Worm (Caenorhabditis elegans): ENCODE results near the gene srx-3.

srx-3 gene

DNA sequence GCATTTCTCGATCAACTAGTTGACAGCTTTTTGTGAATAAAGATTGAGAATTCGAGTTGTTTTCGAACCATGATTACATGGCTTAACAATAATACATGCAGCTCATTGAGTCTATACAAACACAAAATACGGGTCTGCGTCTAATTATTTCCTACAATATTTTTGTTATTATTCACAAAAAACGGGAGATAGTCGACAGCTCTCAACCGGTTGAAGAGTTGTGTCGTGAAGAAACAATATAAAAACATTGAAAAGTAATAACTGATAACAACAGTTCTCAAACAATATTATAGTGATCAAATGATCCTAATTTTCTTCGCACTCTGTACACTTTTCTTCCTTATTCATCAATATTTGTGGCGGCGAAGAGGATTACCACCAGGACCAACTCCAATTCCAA, 35.7 kb downstream of the srx-3 start, which contains the start of gene cyp-33B1:
Gene cyp-33B1 (plus strand): TSS at position 301 of the 400 bp plus-strand sequence.
- no peak for TF ChIP-seq klf-2 (GFP tag; conservative IDR thresholded peaks at IDR 0.05)
- TF ChIP-seq tab-1 (GFP tag; IDR thresholded peaks at IDR 0.05): no peak
- no peak for TF ChIP-seq T22C8.4 (GFP tag; IDR thresholded peaks at IDR 0.05)
- TF ChIP-seq ref-1 (GFP tag; conservative IDR thresholded peaks at IDR 0.05): no peak

DNA sequence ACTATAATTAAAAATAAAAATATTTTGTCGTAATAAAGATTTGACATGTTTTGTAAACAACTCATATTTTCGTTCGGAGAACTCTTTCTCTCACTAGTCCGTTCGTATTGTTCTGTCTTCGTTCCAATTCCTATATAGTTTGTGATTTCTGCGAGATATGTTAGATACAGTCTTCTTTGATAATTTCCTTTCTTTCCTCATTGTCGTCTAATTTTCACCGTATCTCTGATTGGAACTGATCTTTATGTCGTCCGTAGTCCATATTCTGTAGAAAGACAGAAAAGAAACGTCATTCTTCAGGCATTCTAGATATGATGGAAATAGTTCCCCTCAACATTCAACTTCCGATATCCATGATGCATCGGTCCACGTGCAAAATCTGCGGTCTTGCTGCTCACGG, 39.5 kb downstream of the srx-3 start, which contains the start of gene nhr-30:
Gene nhr-30 (plus strand): TSS at position 301 of the 400 bp plus-strand sequence.
- TF ChIP-seq ztf-29 (GFP tag; IDR thresholded peaks at IDR 0.05) (no peak), T22C8.4 (GFP tag; IDR thresholded peaks at IDR 0.05) (no peak), cog-1 (tag; optimal IDR thresholded peaks at IDR 0.05) (no peak), flt-1 (GFP tag; IDR thresholded peaks at IDR 0.05) (no peak), tab-1 (GFP tag; IDR thresholded peaks at IDR 0.05) (no peak), klf-2 (GFP tag; conservative IDR thresholded peaks at IDR 0.05) (no peak)

DNA sequence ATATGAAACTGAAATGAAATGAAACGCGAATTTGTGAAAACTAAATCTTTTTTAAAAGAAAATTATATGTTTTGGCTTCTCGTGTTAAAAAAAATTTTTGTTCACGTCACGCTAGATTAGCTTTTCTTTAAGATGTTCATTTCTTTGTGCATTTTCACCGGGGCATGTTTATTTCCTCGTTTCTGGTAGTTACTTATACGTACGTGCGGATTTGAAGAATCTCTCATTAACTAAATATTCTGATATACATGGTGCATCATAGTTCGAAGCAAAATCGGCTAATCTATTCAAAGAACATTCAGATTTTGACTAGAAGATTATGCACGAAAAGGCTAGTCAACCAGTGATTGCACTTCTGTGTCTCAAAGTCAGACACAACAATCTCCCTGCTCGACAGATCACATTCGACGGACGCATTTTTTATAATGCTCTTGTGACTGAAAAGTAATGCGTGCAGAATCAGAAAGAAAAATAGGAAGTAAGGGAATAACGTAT, 42.3 kb downstream of the srx-3 start, which contains the start of gene C25E10.17:
Gene C25E10.17 (minus strand): TSS at position 51 of the 495 bp plus-strand sequence.
- TF ChIP-seq ref-1 (GFP tag; conservative IDR thresholded peaks at IDR 0.05): no peak
- no peak for TF ChIP-seq med-1 (GFP tag; optimal IDR thresholded peaks at IDR 0.05; ENCODE audit: insufficient read depth)
- TF ChIP-seq ztf-29 (GFP tag; IDR thresholded peaks at IDR 0.05): no peak
- TF ChIP-seq ztf-23 (GFP tag; IDR thresholded peaks at IDR 0.05): no peak
- no peak for TF ChIP-seq T22C8.4 (GFP tag; IDR thresholded peaks at IDR 0.05)
- TF ChIP-seq cog-1 (tag; optimal IDR thresholded peaks at IDR 0.05): no peak
- TF ChIP-seq klf-2 (GFP tag; conservative IDR thresholded peaks at IDR 0.05): no peak
- TF ChIP-seq tab-1 (GFP tag; IDR thresholded peaks at IDR 0.05): no peak
- no peak for TF ChIP-seq flt-1 (GFP tag; IDR thresholded peaks at IDR 0.05)

DNA sequence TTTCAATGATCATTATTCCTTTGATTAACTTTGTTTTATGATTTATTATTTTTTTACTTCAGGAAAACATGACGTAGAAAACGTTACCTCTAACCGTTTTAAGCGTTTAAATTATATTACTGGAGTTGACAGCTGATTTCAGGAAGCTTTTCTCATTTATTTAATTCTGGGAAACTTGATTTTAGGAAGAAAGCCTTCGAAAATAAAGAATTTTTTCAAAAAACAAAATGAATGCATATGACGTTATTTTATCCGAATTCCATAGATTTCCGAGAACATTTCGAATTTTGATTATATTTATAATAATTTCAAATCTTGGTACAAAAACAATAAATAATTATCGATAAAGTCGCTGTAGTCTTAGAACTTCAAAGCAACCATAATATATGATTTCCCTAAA, 43.9 kb downstream of the srx-3 start:
- TF ChIP-seq cog-1 (tag; optimal IDR thresholded peaks at IDR 0.05): no peak
- TF ChIP-seq med-1 (GFP tag; optimal IDR thresholded peaks at IDR 0.05; ENCODE audit: insufficient read depth): no peak
- no peak for TF ChIP-seq tab-1 (GFP tag; IDR thresholded peaks at IDR 0.05)
- TF ChIP-seq ref-1 (GFP tag; conservative IDR thresholded peaks at IDR 0.05): no peak
- no peak for TF ChIP-seq flt-1 (GFP tag; IDR thresholded peaks at IDR 0.05)
- TF ChIP-seq T22C8.4 (GFP tag; IDR thresholded peaks at IDR 0.05): no peak
- no peak for TF ChIP-seq klf-2 (GFP tag; conservative IDR thresholded peaks at IDR 0.05)
- no peak for TF ChIP-seq ztf-23 (GFP tag; IDR thresholded peaks at IDR 0.05)
- TF ChIP-seq ztf-29 (GFP tag; IDR thresholded peaks at IDR 0.05): no peak

DNA sequence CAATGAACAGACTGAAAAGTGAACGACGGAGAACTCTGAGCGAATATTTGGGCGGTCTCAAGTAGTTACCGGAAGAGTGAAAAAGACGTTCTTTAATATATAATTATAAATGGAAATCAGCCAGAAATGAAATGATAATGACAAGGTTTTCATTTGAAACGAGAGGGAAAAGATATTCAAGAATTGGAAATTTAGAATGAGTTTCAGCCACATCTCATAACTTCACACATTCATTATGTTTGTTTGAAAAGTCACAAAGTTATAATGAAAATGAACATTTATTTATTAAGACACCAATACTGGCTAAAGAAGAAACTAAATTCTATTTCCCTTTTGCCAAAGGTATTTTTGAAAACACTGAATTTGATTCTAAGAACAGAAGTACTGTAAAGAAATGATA, 45.8 kb downstream of the srx-3 start, which contains the start of gene C25E10.7:
Gene C25E10.7 (minus strand): TSS at position 101 of the 400 bp plus-strand sequence.
- TF ChIP-seq tab-1 (GFP tag; IDR thresholded peaks at IDR 0.05) (no peak), ztf-29 (GFP tag; IDR thresholded peaks at IDR 0.05) (no peak), klf-2 (GFP tag; conservative IDR thresholded peaks at IDR 0.05) (no peak), T22C8.4 (GFP tag; IDR thresholded peaks at IDR 0.05) (no peak), med-1 (GFP tag; optimal IDR thresholded peaks at IDR 0.05; ENCODE audit: insufficient read depth) (no peak), cog-1 (tag; optimal IDR thresholded peaks at IDR 0.05) (no peak), flt-1 (GFP tag; IDR thresholded peaks at IDR 0.05) (no peak), ref-1 (GFP tag; conservative IDR thresholded peaks at IDR 0.05) (no peak), ztf-23 (GFP tag; IDR thresholded peaks at IDR 0.05) (no peak)

DNA sequence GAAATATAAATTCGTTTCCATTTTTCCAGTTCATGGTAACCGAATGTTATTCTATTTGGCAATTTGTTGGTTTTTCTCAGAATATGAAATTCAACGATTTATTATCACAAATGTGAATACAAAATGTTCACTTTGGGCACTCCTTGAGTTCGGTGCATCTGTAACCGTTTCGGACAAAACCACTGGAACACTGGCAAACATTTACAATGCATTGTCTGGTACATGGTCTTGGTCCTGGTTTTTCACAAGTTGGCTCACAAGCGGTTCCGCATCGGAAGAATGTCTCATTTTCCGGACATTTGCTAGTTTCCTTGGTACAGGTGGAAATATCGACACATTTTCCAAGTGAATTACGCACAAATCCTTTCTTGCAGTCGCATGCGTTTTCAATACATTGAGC, 47.9 kb downstream of the srx-3 start:
- TF ChIP-seq klf-2 (GFP tag; conservative IDR thresholded peaks at IDR 0.05) (no peak), ztf-29 (GFP tag; IDR thresholded peaks at IDR 0.05) (no peak), ref-1 (GFP tag; conservative IDR thresholded peaks at IDR 0.05) (no peak), tab-1 (GFP tag; IDR thresholded peaks at IDR 0.05) (no peak), flt-1 (GFP tag; IDR thresholded peaks at IDR 0.05) (no peak), cog-1 (tag; optimal IDR thresholded peaks at IDR 0.05) (no peak), ztf-23 (GFP tag; IDR thresholded peaks at IDR 0.05) (no peak), med-1 (GFP tag; optimal IDR thresholded peaks at IDR 0.05; ENCODE audit: insufficient read depth) (no peak), T22C8.4 (GFP tag; IDR thresholded peaks at IDR 0.05) (no peak)

DNA sequence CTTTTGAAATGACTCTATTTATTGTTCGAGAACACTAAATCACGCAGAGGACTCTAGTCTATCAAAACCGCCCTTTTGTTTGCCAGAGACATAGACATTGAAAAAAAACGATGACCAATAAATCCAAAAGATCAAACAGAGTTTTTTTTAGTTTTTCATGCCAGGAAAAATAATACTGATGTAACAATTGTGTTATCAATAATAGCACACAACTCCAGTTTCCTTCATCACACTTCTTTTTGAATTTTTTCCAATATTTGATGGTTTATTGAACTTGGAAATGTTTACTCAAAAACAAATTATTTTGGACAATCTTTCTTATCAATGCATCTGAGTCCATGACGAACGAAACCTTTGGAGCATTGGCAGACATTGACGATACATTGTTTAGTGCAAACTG, 48.6 kb downstream of the srx-3 start, which contains the start of gene C25E10.8:
Gene C25E10.8 (minus strand): TSS at position 101 of the 400 bp plus-strand sequence.
- TF ChIP-seq T22C8.4 (GFP tag; IDR thresholded peaks at IDR 0.05): no peak
- TF ChIP-seq med-1 (GFP tag; optimal IDR thresholded peaks at IDR 0.05; ENCODE audit: insufficient read depth): no peak
- TF ChIP-seq ztf-23 (GFP tag; IDR thresholded peaks at IDR 0.05): no peak
- TF ChIP-seq tab-1 (GFP tag; IDR thresholded peaks at IDR 0.05): no peak
- TF ChIP-seq cog-1 (tag; optimal IDR thresholded peaks at IDR 0.05): no peak

DNA sequence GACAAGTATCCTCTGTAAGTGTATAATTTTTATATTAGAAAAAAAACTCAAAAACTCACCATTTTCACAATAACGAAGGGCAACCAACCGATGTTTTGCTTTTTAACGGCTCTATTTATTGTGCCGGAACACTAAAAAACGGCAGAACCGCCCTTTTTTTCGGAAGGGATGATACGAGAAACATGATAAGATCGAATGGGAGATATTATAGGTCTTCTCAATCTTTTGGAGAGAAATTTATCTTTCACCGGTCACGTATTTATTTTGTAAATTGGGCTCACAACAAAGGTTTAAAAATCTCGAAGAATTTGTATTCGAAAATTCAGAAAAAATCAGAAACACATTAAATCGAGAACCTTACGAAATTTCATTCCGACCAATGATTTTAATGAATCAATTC, 49.4 kb downstream of the srx-3 start, which contains the start of gene swm-1:
Gene swm-1 (minus strand): TSS at position 101 of the 400 bp plus-strand sequence.
- TF ChIP-seq ztf-23 (GFP tag; IDR thresholded peaks at IDR 0.05) (no peak), ztf-29 (GFP tag; IDR thresholded peaks at IDR 0.05) (no peak), flt-1 (GFP tag; IDR thresholded peaks at IDR 0.05) (no peak), tab-1 (GFP tag; IDR thresholded peaks at IDR 0.05) (no peak), med-1 (GFP tag; optimal IDR thresholded peaks at IDR 0.05; ENCODE audit: insufficient read depth) (no peak)

DNA sequence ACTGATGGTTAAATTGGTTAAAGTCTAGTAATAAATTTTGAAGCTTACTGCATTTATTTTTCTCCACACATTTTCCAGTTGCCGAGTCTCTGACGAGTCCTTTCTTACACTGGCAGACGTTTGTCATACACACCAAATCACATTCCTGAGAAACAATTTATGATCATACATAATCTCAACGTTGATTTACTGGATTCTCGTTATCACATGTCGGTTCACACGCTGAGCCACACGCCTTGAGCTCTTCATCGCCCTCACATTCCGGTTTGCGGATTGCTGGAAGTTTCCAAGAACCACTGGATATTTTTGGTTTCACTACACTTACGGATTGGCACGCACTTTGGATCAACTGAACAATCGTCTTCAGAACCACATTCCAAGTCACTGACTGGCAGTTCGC, 50.3 kb downstream of the srx-3 start:
- TF ChIP-seq med-1 (GFP tag; optimal IDR thresholded peaks at IDR 0.05; ENCODE audit: insufficient read depth): no peak
- no peak for TF ChIP-seq tab-1 (GFP tag; IDR thresholded peaks at IDR 0.05)
- TF ChIP-seq ztf-29 (GFP tag; IDR thresholded peaks at IDR 0.05): no peak
- no peak for TF ChIP-seq T22C8.4 (GFP tag; IDR thresholded peaks at IDR 0.05)
- no peak for TF ChIP-seq cog-1 (tag; optimal IDR thresholded peaks at IDR 0.05)
- TF ChIP-seq ref-1 (GFP tag; conservative IDR thresholded peaks at IDR 0.05): no peak
- TF ChIP-seq klf-2 (GFP tag; conservative IDR thresholded peaks at IDR 0.05): no peak
- no peak for TF ChIP-seq ztf-23 (GFP tag; IDR thresholded peaks at IDR 0.05)
- no peak for TF ChIP-seq flt-1 (GFP tag; IDR thresholded peaks at IDR 0.05)

DNA sequence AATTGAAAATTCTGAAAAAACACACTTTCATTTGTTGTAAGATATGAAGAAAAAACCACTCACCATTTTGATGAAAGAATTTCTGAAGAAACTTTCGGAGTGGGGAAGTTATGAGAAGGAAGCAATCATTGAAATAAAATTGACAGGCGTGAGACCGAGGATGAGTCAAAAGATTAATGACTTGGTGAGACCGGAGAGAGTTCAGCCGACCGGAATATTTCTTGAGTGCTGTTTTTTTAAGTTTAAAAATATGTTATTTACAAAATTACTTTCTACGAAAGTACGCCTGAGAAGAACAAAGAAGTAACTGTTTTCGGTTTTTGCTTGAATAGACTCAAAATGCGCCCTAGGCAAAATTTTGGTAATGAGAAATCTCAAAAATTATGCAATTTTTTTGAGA, 50.9 kb downstream of the srx-3 start, which contains the start of gene C25E10.10:
Gene C25E10.10 (minus strand): TSS at position 101 of the 400 bp plus-strand sequence.
- no peak for TF ChIP-seq cog-1 (tag; optimal IDR thresholded peaks at IDR 0.05)

Measured in whole organism, midembryonic.